Worm (Caenorhabditis elegans): ENCODE results near the gene nspc-9.
A peak's percentile ranks its signal among the peaks of the same experiment; 100 is the strongest.

Gene nspc-9

ce11 chrX:12362951-12363486 lies 19.8 kb upstream of the nspc-9 start (continued):
- TF ChIP-seq madf-5 (GFP tag; IDR thresholded peaks at IDR 0.05) (peak in 1 of 2 experiments; percentile 85; a peak in 1 of 4 replicates), dmd-9 (GFP tag; IDR thresholded peaks at IDR 0.05) (peak; percentile 64; the same call in 1 of the 2 replicates), spr-3 (GFP tag; optimal IDR thresholded peaks at IDR 0.05) (peak; percentile 91), egl-43 (GFP tag; IDR thresholded peaks at IDR 0.05) (peak; percentile 78), hlh-30 (tag; optimal IDR thresholded peaks at IDR 0.05; ENCODE audit: insufficient read depth) (peak; percentile 93), arid-1 (GFP tag; conservative IDR thresholded peaks at IDR 0.05) (peak; percentile 76), lin-39 (tag; optimal IDR thresholded peaks at IDR 0.05) (peak; percentile 92), sdz-12 (GFP tag; optimal IDR thresholded peaks at IDR 0.05) (no peak), unc-62 (GFP tag; optimal IDR thresholded peaks at IDR 0.05 in 1 of 2) (peak; percentile 65 to 100), unc-62 (tag; optimal IDR thresholded peaks at IDR 0.05) (peak; percentile 96), mdl-1 (tag; optimal IDR thresholded peaks at IDR 0.05) (peak; percentile 87 to 89), ztf-7 (tag; optimal IDR thresholded peaks at IDR 0.05) (peak; percentile 95), Y5F2A.4 (GFP tag; optimal IDR thresholded peaks at IDR 0.05) (peak; percentile 90), fkh-10 (GFP tag; optimal IDR thresholded peaks at IDR 0.05) (peak; percentile 100), lin-15B (tag; optimal IDR thresholded peaks at IDR 0.05) (peak; percentile 13), dmd-8 (GFP tag; IDR thresholded peaks at IDR 0.05) (0 out of 2 replicates have a peak, but pooled peaks have one; percentile 5), spr-1 (tag; optimal IDR thresholded peaks at IDR 0.05) (peak; percentile 96), pqm-1 (tag; optimal IDR thresholded peaks at IDR 0.05) (peak; percentile 65)

ce11 chrX:12360444-12360843 lies 17.3 kb upstream of the nspc-9 start, which contains the start of the genes nspc-15 and F19H6.6:
Gene nspc-15 (plus strand): TSS chrX:12360744.
Gene F19H6.6 (plus strand): TSS chrX:12360827.
- no peak for TF ChIP-seq hlh-11 (tag; optimal IDR thresholded peaks at IDR 0.05)
- TF ChIP-seq ztf-7 (tag; optimal IDR thresholded peaks at IDR 0.05), result no peak
- TF ChIP-seq Y5F2A.4 (GFP tag; optimal IDR thresholded peaks at IDR 0.05), result no peak
- no peak for TF ChIP-seq fos-1 (tag; optimal IDR thresholded peaks at IDR 0.05)
- TF ChIP-seq mdl-1 (tag; optimal IDR thresholded peaks at IDR 0.05), result no peak
- TF ChIP-seq mes-2 (tag; optimal IDR thresholded peaks at IDR 0.05; ENCODE audit: poor library complexity, severe bottlenecking), result no peak
- no peak for TF ChIP-seq daf-16 (GFP tag; optimal IDR thresholded peaks at IDR 0.05)
- no peak for TF ChIP-seq daf-16 (tag; optimal IDR thresholded peaks at IDR 0.05)
- TF ChIP-seq F26F4.8 (GFP tag; conservative IDR thresholded peaks at IDR 0.05), result no peak
- no peak for TF ChIP-seq ces-1 (GFP tag; optimal IDR thresholded peaks at IDR 0.05)
- TF ChIP-seq T26A8.4 (GFP tag; IDR thresholded peaks at IDR 0.05), result no peak
- TF ChIP-seq lin-38 (GFP tag; IDR thresholded peaks at IDR 0.05), result no peak
- no peak for TF ChIP-seq zag-1 (tag; optimal IDR thresholded peaks at IDR 0.05)
- no peak for TF ChIP-seq dmd-9 (GFP tag; IDR thresholded peaks at IDR 0.05)
- TF ChIP-seq tra-1 (GFP tag; IDR thresholded peaks at IDR 0.05), result no peak
- TF ChIP-seq snpc-1.2 (GFP tag; IDR thresholded peaks at IDR 0.05), result no peak
- TF ChIP-seq aly-2 (tag; optimal IDR thresholded peaks at IDR 0.05), result no peak
- no peak for TF ChIP-seq lin-29 (GFP tag; IDR thresholded peaks at IDR 0.05)
- no peak for TF ChIP-seq dve-1 (tag; optimal IDR thresholded peaks at IDR 0.05; ENCODE audit: insufficient read depth)
- no peak for TF ChIP-seq ama-1 (optimal IDR thresholded peaks at IDR 0.05)

ce11 chrX:12358957-12359356 lies 15.8 kb upstream of the nspc-9 start, which contains the start of gene nspc-14:
Gene nspc-14 (minus strand): TSS chrX:12359057.
- TF ChIP-seq zip-11 (GFP tag; IDR thresholded peaks at IDR 0.05) (no peak), skn-1 (tag; optimal IDR thresholded peaks at IDR 0.05) (no peak), lin-15B (tag; optimal IDR thresholded peaks at IDR 0.05) (no peak), dpl-1 (GFP tag; optimal IDR thresholded peaks at IDR 0.05) (no peak), ceh-28 (tag; optimal IDR thresholded peaks at IDR 0.05) (no peak), egl-43 (GFP tag; IDR thresholded peaks at IDR 0.05) (no peak), tra-1 (GFP tag; IDR thresholded peaks at IDR 0.05) (no peak), T26A8.4 (GFP tag; IDR thresholded peaks at IDR 0.05) (no peak), php-3 (GFP tag; IDR thresholded peaks at IDR 0.05) (no peak), F26F4.8 (GFP tag; conservative IDR thresholded peaks at IDR 0.05) (no peak), ctbp-1 (GFP tag; IDR thresholded peaks at IDR 0.05) (no peak), lin-13 (GFP tag; optimal IDR thresholded peaks at IDR 0.05) (no peak), fos-1 (tag; optimal IDR thresholded peaks at IDR 0.05) (no peak), sdz-12 (GFP tag; optimal IDR thresholded peaks at IDR 0.05) (no peak), dmd-8 (GFP tag; IDR thresholded peaks at IDR 0.05) (no peak), attf-4 (tag; optimal IDR thresholded peaks at IDR 0.05) (no peak)
